Worm (Caenorhabditis elegans): ENCODE results near the gene B0285.3.

B0285.3 gene

DNA sequence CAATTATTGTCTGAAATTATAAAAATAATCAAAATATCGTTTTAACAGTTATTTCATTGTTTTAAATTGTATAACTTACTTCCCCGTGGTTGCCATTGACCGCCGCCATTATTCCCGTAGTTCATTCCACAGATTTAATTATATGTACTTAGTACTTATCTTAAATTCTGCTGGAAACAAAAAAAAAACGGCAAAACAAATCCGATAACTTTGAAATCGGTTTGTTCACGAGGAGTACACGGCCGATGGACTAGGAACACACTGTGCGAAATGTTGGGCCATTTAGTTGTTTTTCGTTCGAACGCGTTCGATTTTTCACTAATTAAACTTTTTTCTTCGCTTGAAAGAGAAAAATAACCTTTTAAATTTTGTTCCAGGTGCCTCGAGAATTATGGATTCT lies at the start of gene B0285.3, which contains the start of gene lcmt-1:
Gene B0285.3 (minus strand): TSS at position 267 of the 400 bp plus-strand sequence.
Gene lcmt-1 (plus strand): TSS at position 377 of the 400 bp plus-strand sequence.
- TF ChIP-seq zip-5 (tag; optimal IDR thresholded peaks at IDR 0.05): peak; percentile 44
- TF ChIP-seq hlh-8 (tag; optimal IDR thresholded peaks at IDR 0.05): peak; percentile 19
- TF ChIP-seq elt-2 (tag; optimal IDR thresholded peaks at IDR 0.05): peak; percentile 19
- peak; percentile 84 for TF ChIP-seq C08G9.2 (tag; optimal IDR thresholded peaks at IDR 0.05)
- TF ChIP-seq tbx-2 (tag; optimal IDR thresholded peaks at IDR 0.05): peak; percentile 60
- peak; percentile 31 for TF ChIP-seq rnt-1 (tag; optimal IDR thresholded peaks at IDR 0.05)
- no peak for TF ChIP-seq che-1 (tag; optimal IDR thresholded peaks at IDR 0.05)
- peak; percentile 73 for TF ChIP-seq tbx-7 (tag; optimal IDR thresholded peaks at IDR 0.05)
- no peak for TF ChIP-seq ceh-19 (GFP tag; optimal IDR thresholded peaks at IDR 0.05)
- no peak for TF ChIP-seq sdc-2 (tag; optimal IDR thresholded peaks at IDR 0.05)
- peak; percentile 20 for TF ChIP-seq unc-42 (tag; optimal IDR thresholded peaks at IDR 0.05)
- TF ChIP-seq ceh-31 (tag; optimal IDR thresholded peaks at IDR 0.05): peak; percentile 77
- TF ChIP-seq lin-11 (tag; optimal IDR thresholded peaks at IDR 0.05): no peak
- TF ChIP-seq ceh-2 (tag; optimal IDR thresholded peaks at IDR 0.05): peak; percentile 80
- TF ChIP-seq K02D7.2 (tag; optimal IDR thresholded peaks at IDR 0.05): no peak
- peak; percentile 44 for TF ChIP-seq ets-4 (tag; optimal IDR thresholded peaks at IDR 0.05)
- peak; percentile 35 for TF ChIP-seq ref-2 (tag; optimal IDR thresholded peaks at IDR 0.05)

DNA sequence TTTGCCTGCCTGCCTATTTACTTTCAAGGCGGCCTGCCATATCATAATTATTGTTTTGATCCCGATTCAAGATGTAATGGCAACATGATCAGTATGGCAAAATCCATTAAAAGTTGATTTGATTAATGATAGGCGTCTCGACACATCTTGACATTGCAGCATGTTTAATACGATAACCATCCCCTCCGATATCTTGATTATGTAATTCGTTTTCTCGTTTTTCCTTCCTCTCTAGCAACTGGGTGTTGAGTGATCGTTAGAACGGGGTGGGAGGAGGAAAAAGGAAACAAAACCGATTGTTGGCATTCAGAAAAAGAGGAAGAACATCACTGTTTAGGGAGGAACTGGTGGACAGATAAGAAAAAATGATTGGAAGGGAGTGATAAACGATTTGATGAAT lies 48.8 kb upstream of the B0285.3 start:
- no peak for TF ChIP-seq gmeb-2 (tag; optimal IDR thresholded peaks at IDR 0.05)
- no peak for TF ChIP-seq lin-11 (tag; optimal IDR thresholded peaks at IDR 0.05)
- TF ChIP-seq che-1 (tag; optimal IDR thresholded peaks at IDR 0.05): no peak
- no peak for TF ChIP-seq ceh-48 (tag; optimal IDR thresholded peaks at IDR 0.05)
- no peak for TF ChIP-seq pag-3 (tag; optimal IDR thresholded peaks at IDR 0.05; ENCODE audit: borderline replicate concordance)
- TF ChIP-seq K09A11.1 (tag; optimal IDR thresholded peaks at IDR 0.05; ENCODE audit: insufficient read depth): no peak
- no peak for TF ChIP-seq ahr-1 (tag; optimal IDR thresholded peaks at IDR 0.05)
- TF ChIP-seq pax-1 (tag; optimal IDR thresholded peaks at IDR 0.05): no peak
- TF ChIP-seq ceh-45 (GFP tag; IDR thresholded peaks at IDR 0.05): no peak
- TF ChIP-seq unc-42 (tag; optimal IDR thresholded peaks at IDR 0.05): no peak
- no peak for TF ChIP-seq ceh-31 (tag; optimal IDR thresholded peaks at IDR 0.05)

DNA sequence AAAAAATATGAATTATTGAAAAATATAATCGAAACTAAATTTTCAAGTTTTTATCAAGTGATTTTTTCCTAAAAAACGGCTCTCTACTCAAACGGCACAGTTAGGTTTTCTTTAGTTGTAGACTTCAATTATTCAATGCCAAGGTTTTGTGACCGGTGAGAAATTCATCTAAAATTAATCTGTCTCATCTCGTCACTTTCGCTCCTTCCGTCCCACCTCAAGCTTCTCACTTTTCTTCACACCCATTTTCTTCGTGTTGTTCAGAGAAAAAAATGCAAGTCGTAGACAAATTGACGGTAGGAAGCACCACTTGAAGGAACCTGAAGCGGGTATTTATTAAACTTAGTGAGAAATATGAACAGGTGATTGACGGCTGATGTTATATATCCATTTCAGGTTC lies 48.2 kb upstream of the B0285.3 start:
- TF ChIP-seq ceh-30 (tag; optimal IDR thresholded peaks at IDR 0.05) (no peak), ceh-18 (tag; optimal IDR thresholded peaks at IDR 0.05) (no peak), unc-86 (tag; optimal IDR thresholded peaks at IDR 0.05) (no peak), pha-2 (tag; optimal IDR thresholded peaks at IDR 0.05) (no peak), mec-3 (tag; optimal IDR thresholded peaks at IDR 0.05; ENCODE audit: borderline replicate concordance) (no peak), pax-1 (tag; optimal IDR thresholded peaks at IDR 0.05) (no peak), unc-3 (GFP tag; conservative IDR thresholded peaks at IDR 0.05) (no peak), unc-3 (tag; optimal IDR thresholded peaks at IDR 0.05) (no peak), npax-4 (tag; optimal IDR thresholded peaks at IDR 0.05) (no peak), dmd-4 (tag; optimal IDR thresholded peaks at IDR 0.05; ENCODE audit: borderline replicate concordance) (no peak), pat-9 (tag; optimal IDR thresholded peaks at IDR 0.05) (no peak), T23F11.4 (GFP tag; optimal IDR thresholded peaks at IDR 0.05) (no peak), sdc-2 (tag; optimal IDR thresholded peaks at IDR 0.05) (no peak), ceh-14 (tag; optimal IDR thresholded peaks at IDR 0.05) (no peak), ttx-3 (tag; optimal IDR thresholded peaks at IDR 0.05) (no peak), ref-2 (tag; optimal IDR thresholded peaks at IDR 0.05) (no peak), ahr-1 (tag; optimal IDR thresholded peaks at IDR 0.05) (no peak), F13H6.1 (tag; optimal IDR thresholded peaks at IDR 0.05) (no peak)

DNA sequence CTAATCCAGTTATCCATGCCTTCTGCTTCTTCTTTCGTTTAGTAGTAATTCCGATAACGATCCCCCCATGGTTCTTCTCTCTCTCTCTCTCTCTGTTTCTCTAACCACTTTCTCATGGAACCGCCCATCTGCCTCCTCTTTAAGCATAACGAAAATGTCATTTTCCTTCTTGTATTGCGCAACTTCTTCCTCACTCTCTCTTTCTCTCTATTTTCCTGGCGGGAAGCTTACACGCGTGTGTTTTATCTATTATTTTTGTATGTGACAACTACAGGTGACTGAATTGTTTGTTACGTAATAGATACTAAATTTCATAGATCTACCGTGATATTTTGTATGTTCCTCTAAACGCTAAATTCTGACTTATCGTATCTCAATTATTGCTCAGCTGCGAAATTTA lies 47.3 kb upstream of the B0285.3 start:
- TF ChIP-seq ceh-22 (tag; optimal IDR thresholded peaks at IDR 0.05) (no peak), sdc-2 (tag; optimal IDR thresholded peaks at IDR 0.05) (no peak), K09A11.1 (tag; optimal IDR thresholded peaks at IDR 0.05; ENCODE audit: insufficient read depth) (no peak), nfya-1 (tag; optimal IDR thresholded peaks at IDR 0.05) (no peak), unc-55 (GFP tag; optimal IDR thresholded peaks at IDR 0.05) (no peak), unc-86 (tag; optimal IDR thresholded peaks at IDR 0.05) (no peak), gmeb-2 (tag; optimal IDR thresholded peaks at IDR 0.05) (no peak), elt-2 (tag; optimal IDR thresholded peaks at IDR 0.05) (no peak), odd-2 (tag; optimal IDR thresholded peaks at IDR 0.05) (no peak), pat-9 (tag; optimal IDR thresholded peaks at IDR 0.05) (no peak), rnt-1 (tag; optimal IDR thresholded peaks at IDR 0.05) (no peak), hlh-8 (tag; optimal IDR thresholded peaks at IDR 0.05) (no peak), ceh-48 (tag; optimal IDR thresholded peaks at IDR 0.05) (no peak)
